Fruit fly (Drosophila melanogaster) whole organism, adult: ENCODE measurements around the gene CG6569.

Experiments
- CG11617 ChIP-seq: fragments of 200-800 bp; sonication (Bioruptor generic); optimal IDR thresholded peaks from 2 replicates; lab custom pipeline; 2017; ENCODE audit warnings: mild to moderate bottlenecking, missing biosample characterization, missing genetic modification reagents, missing genetic modification characterization
- CG12768 ChIP-seq: fragments of 200-800 bp; sonication (Bioruptor generic); optimal IDR thresholded peaks from 2 replicates; lab custom pipeline; 2017; ENCODE audit warnings: missing biosample characterization, missing genetic modification characterization, mild to moderate bottlenecking, moderate library complexity, missing genetic modification reagents
- CG14711 ChIP-seq: fragments of 200-800 bp; sonication (Bioruptor generic); optimal IDR thresholded peaks from 2 replicates; lab custom pipeline; 2018; ENCODE audit warnings: missing biosample characterization, mild to moderate bottlenecking, missing genetic modification characterization, moderate library complexity
- CG33017 ChIP-seq: fragments of 200-800 bp; sonication (Bioruptor generic); optimal IDR thresholded peaks from 2 replicates; lab custom pipeline; 2018; ENCODE audit warnings: missing biosample characterization, mild to moderate bottlenecking, missing genetic modification characterization, moderate library complexity
- CG7045 ChIP-seq: fragments of 200-800 bp; sonication (Bioruptor generic); optimal IDR thresholded peaks from 2 replicates; lab custom pipeline; 2017; ENCODE audit warnings: missing biosample characterization, mild to moderate bottlenecking, missing genetic modification characterization
- Crg-1 ChIP-seq: fragments of 200-800 bp; sonication (Bioruptor generic); optimal IDR thresholded peaks from 2 replicates; lab custom pipeline; 2016; ENCODE audit warnings: missing biosample characterization, missing genetic modification characterization
- Hr96 ChIP-seq: fragments of 200-800 bp; sonication (Bioruptor generic); optimal IDR thresholded peaks from 2 replicates; lab custom pipeline; 2016; ENCODE audit warnings: missing biosample characterization, missing genetic modification characterization
- Mnt ChIP-seq: fragments of 200-800 bp; sonication (Bioruptor generic); optimal IDR thresholded peaks from 2 replicates; lab custom pipeline; 2016; ENCODE audit warnings: missing biosample characterization, mild to moderate bottlenecking, missing genetic modification characterization
- ovo ChIP-seq: fragments of 200-800 bp; sonication (Bioruptor generic); optimal IDR thresholded peaks from 2 replicates; lab custom pipeline; 2016; ENCODE audit warnings: missing biosample characterization, missing genetic modification characterization
- pad ChIP-seq: fragments of 200-800 bp; sonication (Bioruptor generic); optimal IDR thresholded peaks from 3 replicates; lab custom pipeline; 2017; ENCODE audit warnings: missing biosample characterization, missing genetic modification characterization, mild to moderate bottlenecking, moderate library complexity, missing genetic modification reagents
- tj ChIP-seq: fragments of 200-800 bp; sonication (Bioruptor generic); optimal IDR thresholded peaks from 3 replicates; lab custom pipeline; 2017; ENCODE audit warnings: missing biosample characterization, mild to moderate bottlenecking, missing genetic modification characterization, moderate library complexity
- toe ChIP-seq: fragments of 200-800 bp; sonication (Bioruptor generic); optimal IDR thresholded peaks from 2 replicates; lab custom pipeline; 2016; ENCODE audit warnings: missing biosample characterization, missing genetic modification characterization

DNA sequence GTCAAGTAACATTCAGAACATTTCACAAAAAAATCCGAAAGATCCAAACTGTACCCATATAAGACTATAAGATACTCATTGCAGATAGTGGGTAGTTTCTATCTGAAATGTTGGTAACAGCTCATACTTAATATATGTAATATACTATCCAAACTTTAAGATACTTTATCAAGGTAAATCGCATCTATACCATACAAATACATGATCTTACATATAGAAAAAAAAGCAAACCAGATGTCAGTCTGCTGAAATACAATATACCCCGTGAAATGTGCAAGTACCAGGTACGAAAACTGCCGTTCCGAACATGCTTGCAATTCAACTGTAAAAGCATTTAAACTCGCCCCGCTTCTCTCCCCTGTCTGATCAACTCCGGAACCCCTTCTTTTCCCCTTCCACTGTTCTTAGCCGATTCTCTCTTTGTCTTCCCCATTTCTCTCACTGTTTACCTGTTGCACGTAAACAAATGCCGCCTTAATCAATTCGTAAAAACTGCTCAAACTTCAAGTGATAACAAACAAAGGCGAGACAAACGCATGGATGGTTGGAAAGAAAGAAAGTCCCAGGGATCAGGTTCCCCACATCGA is 40.2 kb downstream of the CG6569 start:
- TF ChIP-seq toe (GFP tag; lab: Kevin White, UChicago) (no peak), CG14711 (tag; lab: Kevin White, UChicago) (no peak), Crg-1 (GFP tag; lab: Kevin White, UChicago) (no peak), CG11617 (GFP tag; lab: Kevin White, UChicago) (no peak), ovo (no peak), Hr96 (GFP tag; lab: Kevin White, UChicago) (no peak), CG33017 (no peak), CG12768 (no peak), tj (no peak), pad (GFP tag; lab: Kevin White, UChicago) (peak; percentile 55), Mnt (GFP tag; lab: Kevin White, UChicago) (no peak), CG7045 (GFP tag; lab: Kevin White, UChicago) (no peak)
